Fruit fly (Drosophila melanogaster) whole organism, prepupa: Measurements from ENCODE around the gene Bdp1.

Experiments
- CG10631 ChIP-seq: fragments of 200-800 bp; sonication (Bioruptor generic); optimal IDR thresholded peaks from 2 replicates; lab custom pipeline; 2016; ENCODE audit warnings: missing biosample characterization, missing genetic modification characterization
- CG11762 ChIP-seq: fragments of 200-800 bp; sonication (Bioruptor generic); optimal IDR thresholded peaks from 3 replicates; lab custom pipeline; 2016; ENCODE audit warnings: missing biosample characterization, missing genetic modification characterization; ENCODE audit not compliant: insufficient read depth
- CG15336 ChIP-seq: fragments of 200-800 bp; sonication (Bioruptor generic); IDR thresholded peaks from 2 replicates; pipeline ENCODE4 v1.3.6; 2022; ENCODE audit warnings: missing biosample characterization, missing genetic modification characterization
- CG1621 ChIP-seq: fragments of 200-800 bp; sonication (Bioruptor generic); optimal IDR thresholded peaks from 3 replicates; lab custom pipeline; 2018; ENCODE audit warnings: missing biosample characterization, mild to moderate bottlenecking, missing genetic modification characterization
- CG16779 ChIP-seq: fragments of 200-800 bp; sonication (Bioruptor generic); optimal IDR thresholded peaks from 3 replicates; lab custom pipeline; 2017; ENCODE audit warnings: missing biosample characterization, mild to moderate bottlenecking, missing genetic modification characterization
- CG32006 ChIP-seq: fragments of 200-800 bp; sonication (Bioruptor generic); optimal IDR thresholded peaks from 3 replicates; lab custom pipeline; 2017; ENCODE audit warnings: missing biosample characterization, mild to moderate bottlenecking, missing genetic modification characterization
- CG34406 ChIP-seq: fragments of 200-800 bp; sonication (Bioruptor generic); optimal IDR thresholded peaks from 3 replicates; lab custom pipeline; 2016; ENCODE audit warnings: missing biosample characterization, missing genetic modification characterization
- CG3919 ChIP-seq: fragments of 200-800 bp; sonication (Bioruptor generic); optimal IDR thresholded peaks from 3 replicates; lab custom pipeline; 2016; ENCODE audit warnings: missing biosample characterization, missing genetic modification characterization
- CG6163 ChIP-seq: fragments of 200-800 bp; sonication (Bioruptor generic); IDR thresholded peaks from 3 replicates; pipeline ENCODE4 v1.3.6; 2022; ENCODE audit warnings: missing biosample characterization, missing genetic modification characterization
- CG6808 ChIP-seq: fragments of 200-800 bp; sonication (Bioruptor generic); optimal IDR thresholded peaks from 3 replicates; lab custom pipeline; 2017; ENCODE audit warnings: missing biosample characterization, missing genetic modification characterization, mild to moderate bottlenecking, moderate library complexity, missing genetic modification reagents
- CG6854 ChIP-seq: fragments of 200-800 bp; sonication (Bioruptor generic); optimal IDR thresholded peaks from 2 replicates; lab custom pipeline; 2017; ENCODE audit warnings: missing biosample characterization, mild to moderate bottlenecking, missing genetic modification characterization
- CG7368 ChIP-seq: fragments of 200-800 bp; sonication (Bioruptor generic); optimal IDR thresholded peaks from 3 replicates; lab custom pipeline; 2016; ENCODE audit warnings: missing biosample characterization, missing genetic modification characterization
- CG8119 ChIP-seq: fragments of 200-800 bp; sonication (Bioruptor generic); IDR thresholded peaks from 3 replicates; pipeline ENCODE4 v1.3.6; 2022; ENCODE audit warnings: missing biosample characterization, missing genetic modification characterization
- CG8319 ChIP-seq: fragments of 200-800 bp; sonication (Bioruptor generic); optimal IDR thresholded peaks from 3 replicates; lab custom pipeline; 2016; ENCODE audit warnings: missing biosample characterization, missing genetic modification characterization
- CG8632 ChIP-seq: fragments of 200-800 bp; sonication (Bioruptor generic); optimal IDR thresholded peaks from 3 replicates; lab custom pipeline; 2016; ENCODE audit warnings: missing biosample characterization, missing genetic modification characterization
- CG9139 ChIP-seq: fragments of 200-800 bp; sonication (Bioruptor generic); optimal IDR thresholded peaks from 3 replicates; lab custom pipeline; 2017; ENCODE audit warnings: missing biosample characterization, mild to moderate bottlenecking, missing genetic modification characterization
- Eip78C ChIP-seq: fragments of 200-800 bp; sonication (Bioruptor generic); peaks from one replicate; lab custom pipeline; 2016; ENCODE audit warnings: missing biosample characterization, missing genetic modification characterization
- Eip93F ChIP-seq: fragments of 200-800 bp; sonication (Bioruptor generic); optimal IDR thresholded peaks from 2 replicates; lab custom pipeline; 2016; ENCODE audit warnings: missing biosample characterization, mild to moderate bottlenecking, missing genetic modification characterization
- Ets21C ChIP-seq: fragments of 200-800 bp; sonication (Bioruptor generic); optimal IDR thresholded peaks from 3 replicates; lab custom pipeline; 2016; ENCODE audit warnings: missing biosample characterization, missing genetic modification characterization
- Gug ChIP-seq: fragments of 200-800 bp; sonication (Bioruptor generic); IDR thresholded peaks from 2 replicates; pipeline ENCODE4 v1.3.6; 2022; ENCODE audit warnings: missing biosample characterization, missing genetic modification characterization
- Hr4 ChIP-seq: fragments of 200-800 bp; sonication (Bioruptor generic); optimal IDR thresholded peaks from 3 replicates; lab custom pipeline; 2016; ENCODE audit warnings: missing biosample characterization, missing genetic modification characterization
- Lpt ChIP-seq: fragments of 200-800 bp; sonication (Bioruptor generic); optimal IDR thresholded peaks from 3 replicates; lab custom pipeline; 2016; ENCODE audit warnings: missing biosample characterization, missing genetic modification characterization
- Met ChIP-seq: fragments of 200-800 bp; sonication (Bioruptor generic); optimal IDR thresholded peaks from 3 replicates; lab custom pipeline; 2016; ENCODE audit warnings: missing biosample characterization, missing genetic modification characterization
- Smox ChIP-seq: fragments of 200-800 bp; sonication (Bioruptor generic); optimal IDR thresholded peaks from 3 replicates; lab custom pipeline; 2016; ENCODE audit warnings: missing biosample characterization, missing genetic modification characterization
- Sox102F ChIP-seq: fragments of 200-800 bp; sonication (Bioruptor generic); optimal IDR thresholded peaks from 2 replicates; lab custom pipeline; 2016; ENCODE audit warnings: missing biosample characterization, mild to moderate bottlenecking, missing genetic modification characterization
- Sox14 ChIP-seq: fragments of 200-800 bp; sonication (Bioruptor generic); optimal IDR thresholded peaks from 3 replicates; lab custom pipeline; 2016; ENCODE audit warnings: missing biosample characterization, missing genetic modification characterization
- achi ChIP-seq: fragments of 200-800 bp; sonication (Bioruptor generic); optimal IDR thresholded peaks from 3 replicates; lab custom pipeline; 2016; ENCODE audit warnings: missing biosample characterization, missing genetic modification characterization
- acj6 ChIP-seq: fragments of 200-800 bp; sonication (Bioruptor generic); optimal IDR thresholded peaks from 3 replicates; lab custom pipeline; 2016; ENCODE audit warnings: missing biosample characterization, missing genetic modification characterization
- cyc ChIP-seq: fragments of 200-800 bp; sonication (Bioruptor generic); optimal IDR thresholded peaks from 3 replicates; lab custom pipeline; 2016; ENCODE audit warnings: missing biosample characterization, missing genetic modification characterization
- dac ChIP-seq: fragments of 200-800 bp; sonication (Bioruptor generic); optimal IDR thresholded peaks from 2 replicates; lab custom pipeline; 2017; ENCODE audit warnings: missing biosample characterization, mild to moderate bottlenecking, missing genetic modification characterization
- dsx ChIP-seq: fragments of 200-800 bp; optimal IDR thresholded peaks from 3 replicates; lab custom pipeline; 2019; ENCODE audit warnings: missing biosample characterization, mild to moderate bottlenecking, missing genetic modification characterization, moderate library complexity; ENCODE audit not compliant: poor library complexity, severe bottlenecking
- lz ChIP-seq: fragments of 200-800 bp; sonication (Bioruptor generic); optimal IDR thresholded peaks from 3 replicates; lab custom pipeline; 2016; ENCODE audit warnings: missing biosample characterization, missing genetic modification characterization
- spab ChIP-seq: fragments of 200-800 bp; sonication (Bioruptor generic); optimal IDR thresholded peaks from 2 replicates; lab custom pipeline; 2017; ENCODE audit warnings: missing biosample characterization, mild to moderate bottlenecking, missing genetic modification characterization, missing genetic modification reagents
- ss ChIP-seq, 2 experiments: fragments of 200-800 bp; sonication (Bioruptor generic); optimal IDR thresholded peaks; 2 replicates in 1 of 2; 3 replicates in 1 of 2; lab custom pipeline; 2017 to 2018; ENCODE audit warnings: mild to moderate bottlenecking in 2 of 2, missing biosample characterization in 2 of 2, missing genetic modification characterization in 2 of 2, moderate library complexity in 1 of 2
- svp ChIP-seq: fragments of 200-800 bp; sonication (Bioruptor generic); peaks from one replicate; lab custom pipeline; 2016; ENCODE audit warnings: missing biosample characterization, missing genetic modification characterization
- topi ChIP-seq: fragments of 200-800 bp; sonication (Bioruptor generic); optimal IDR thresholded peaks from 3 replicates; lab custom pipeline; 2016; ENCODE audit warnings: missing biosample characterization, missing genetic modification characterization
- vri ChIP-seq: fragments of 200-800 bp; sonication (Bioruptor generic); optimal IDR thresholded peaks from 3 replicates; lab custom pipeline; 2016; ENCODE audit warnings: missing biosample characterization, mild to moderate bottlenecking, missing genetic modification characterization

The Bdp1 gene

DNA sequence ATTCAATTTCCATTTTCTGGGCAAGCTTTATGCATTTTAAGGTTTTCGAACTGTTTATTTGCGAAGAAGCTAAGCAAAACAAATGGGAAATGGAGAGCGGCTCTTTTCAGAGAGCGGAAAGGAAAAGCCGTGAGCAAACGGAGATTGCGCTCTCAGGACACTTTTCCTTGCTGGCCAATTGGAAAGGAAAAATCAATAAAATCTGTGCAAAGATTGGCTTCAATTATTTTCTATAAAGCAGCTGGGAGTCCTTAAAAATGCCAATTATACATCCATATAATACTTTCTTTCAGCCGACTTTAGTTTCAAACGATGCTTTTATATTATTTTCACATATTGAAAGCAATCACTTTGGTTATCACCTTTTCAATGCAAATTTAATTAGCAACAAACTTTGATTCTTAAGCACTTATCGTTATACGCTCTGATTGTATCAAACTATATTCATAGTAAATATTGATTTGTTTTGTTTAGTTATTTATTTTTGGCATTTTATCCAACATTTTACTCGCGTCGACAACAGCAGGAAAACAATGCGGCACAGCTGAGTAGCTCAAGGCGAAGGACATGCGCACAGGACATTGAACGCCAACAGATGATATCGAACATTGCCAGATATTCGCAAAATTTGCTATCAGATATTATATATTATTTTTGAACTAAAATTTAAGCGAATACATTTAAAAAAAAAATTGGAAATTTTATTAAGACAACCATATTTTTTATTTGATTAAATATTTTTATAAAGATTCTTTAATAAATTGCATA is 18.9 kb downstream of the Bdp1 start, which contains the start of gene CG9395:
TSS of gene CG9395 (minus strand) at position 494 of the 768 bp plus-strand sequence.
- TF ChIP-seq CG34406 (GFP tag; lab: Kevin White, UChicago), result no peak
- no peak for TF ChIP-seq CG8119 (GFP tag; lab: Robert Waterston, UW)
- no peak for TF ChIP-seq spab (GFP tag; lab: Kevin White, UChicago)
- no peak for TF ChIP-seq Sox102F (GFP tag; lab: Kevin White, UChicago)
- no peak for TF ChIP-seq lz (GFP tag; lab: Kevin White, UChicago)

DNA sequence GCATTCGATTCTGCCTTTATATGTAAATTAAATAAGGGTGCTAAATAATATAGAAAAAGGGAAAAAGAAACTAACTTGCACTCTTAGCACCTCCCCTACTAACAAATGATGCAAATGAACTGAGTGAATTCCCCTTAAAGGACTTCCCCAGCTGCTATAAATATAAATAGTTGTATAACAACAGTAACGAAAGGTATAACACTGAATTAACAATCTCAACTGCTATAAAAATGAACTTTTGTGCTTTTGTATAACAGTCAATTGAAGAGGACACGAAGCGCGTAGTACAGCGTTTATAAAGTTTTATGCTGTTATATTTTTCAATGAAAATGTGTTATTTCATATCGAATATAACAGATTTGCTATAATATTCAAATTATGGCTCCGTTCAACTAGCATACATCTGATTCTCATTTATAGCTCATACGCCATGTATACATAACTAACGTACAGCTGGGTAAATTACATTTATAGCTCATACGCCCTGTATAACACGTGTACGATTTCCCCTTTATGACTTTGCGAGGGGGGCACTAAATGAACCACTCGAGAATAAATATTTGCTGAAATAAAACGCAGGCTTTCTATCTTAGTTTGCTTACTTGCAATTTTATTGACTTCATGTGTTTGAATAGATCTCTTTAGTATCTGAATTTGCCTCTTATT is 24.3 kb downstream of the Bdp1 start:
- TF ChIP-seq CG32006 (GFP tag; lab: Kevin White, UChicago), result no peak
- no peak for TF ChIP-seq achi (GFP tag; lab: Kevin White, UChicago)
- TF ChIP-seq Ets21C (GFP tag; lab: Kevin White, UChicago), result no peak
- peak; percentile 73 for TF ChIP-seq Eip78C (GFP tag; lab: Kevin White, UChicago)

DNA sequence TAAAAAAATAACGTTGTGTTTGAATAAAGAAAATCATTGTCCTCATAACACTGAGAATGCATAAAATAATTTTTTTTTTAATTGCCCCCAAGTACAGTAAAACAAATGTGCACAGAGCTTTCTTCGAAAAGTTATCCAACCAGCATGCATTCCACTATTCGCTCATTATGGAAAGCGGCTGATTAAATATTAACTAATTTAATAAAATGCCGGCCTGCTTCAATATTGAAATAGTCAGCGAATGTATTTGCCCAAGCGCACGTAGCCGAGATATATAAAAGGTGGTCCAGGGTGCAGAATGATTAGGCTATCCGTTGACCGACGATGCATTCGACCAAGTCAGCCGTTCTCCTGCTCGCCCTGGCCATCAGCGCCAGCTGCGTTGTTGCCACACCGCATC is 26.2 kb downstream of the Bdp1 start, which contains the start of gene CG16826:
TSS of gene CG16826 (plus strand) at position 301 of the 400 bp plus-strand sequence.
- TF ChIP-seq Lpt (GFP tag; lab: Kevin White, UChicago) (no peak), Gug (GFP tag; lab: Robert Waterston, UW) (no peak), CG32006 (GFP tag; lab: Kevin White, UChicago) (no peak), CG3919 (GFP tag; lab: Kevin White, UChicago) (no peak), CG6808 (GFP tag; lab: Kevin White, UChicago) (no peak), Met (GFP tag; lab: Kevin White, UChicago) (no peak), CG9139 (no peak), Sox14 (GFP tag; lab: Kevin White, UChicago) (no peak), CG1621 (tag; lab: Kevin White, UChicago) (no peak), acj6 (GFP tag; lab: Kevin White, UChicago) (no peak)

DNA sequence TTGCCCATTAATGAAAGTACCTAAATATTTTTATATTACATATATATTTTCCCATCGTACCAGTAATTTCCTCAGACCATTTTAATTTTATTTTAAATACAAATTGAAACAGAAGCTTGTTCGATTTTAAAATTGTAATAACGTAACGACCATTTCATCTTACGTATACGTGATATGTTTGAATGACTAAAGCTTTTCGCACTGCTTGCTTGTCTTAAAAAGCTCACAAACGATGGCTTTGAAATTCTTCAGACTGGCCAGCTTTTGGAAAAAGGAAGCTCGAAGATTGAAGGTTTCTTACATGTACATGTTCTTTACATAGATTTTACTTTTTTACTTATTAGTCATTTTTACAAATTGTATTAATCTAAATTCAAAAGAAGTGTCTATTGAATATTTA is 41.0 kb downstream of the Bdp1 start:
- no peak for TF ChIP-seq ss (GFP tag; optimal IDR thresholded peaks at IDR 0.05; lab: Kevin White, UChicago)
- TF ChIP-seq Eip93F (GFP tag; lab: Kevin White, UChicago), result no peak
- no peak for TF ChIP-seq CG6854
- TF ChIP-seq CG1621 (tag; lab: Kevin White, UChicago), result no peak
- TF ChIP-seq CG8632 (GFP tag; lab: Kevin White, UChicago), result no peak
- TF ChIP-seq CG7368 (GFP tag; lab: Kevin White, UChicago), result no peak
- no peak for TF ChIP-seq Hr4 (GFP tag; lab: Kevin White, UChicago)
- TF ChIP-seq topi (GFP tag; lab: Kevin White, UChicago), result no peak
- no peak for TF ChIP-seq cyc (GFP tag; lab: Kevin White, UChicago)
- no peak for TF ChIP-seq CG10631
- no peak for TF ChIP-seq Smox (GFP tag; lab: Kevin White, UChicago)
- no peak for TF ChIP-seq svp (GFP tag; lab: Kevin White, UChicago)

DNA sequence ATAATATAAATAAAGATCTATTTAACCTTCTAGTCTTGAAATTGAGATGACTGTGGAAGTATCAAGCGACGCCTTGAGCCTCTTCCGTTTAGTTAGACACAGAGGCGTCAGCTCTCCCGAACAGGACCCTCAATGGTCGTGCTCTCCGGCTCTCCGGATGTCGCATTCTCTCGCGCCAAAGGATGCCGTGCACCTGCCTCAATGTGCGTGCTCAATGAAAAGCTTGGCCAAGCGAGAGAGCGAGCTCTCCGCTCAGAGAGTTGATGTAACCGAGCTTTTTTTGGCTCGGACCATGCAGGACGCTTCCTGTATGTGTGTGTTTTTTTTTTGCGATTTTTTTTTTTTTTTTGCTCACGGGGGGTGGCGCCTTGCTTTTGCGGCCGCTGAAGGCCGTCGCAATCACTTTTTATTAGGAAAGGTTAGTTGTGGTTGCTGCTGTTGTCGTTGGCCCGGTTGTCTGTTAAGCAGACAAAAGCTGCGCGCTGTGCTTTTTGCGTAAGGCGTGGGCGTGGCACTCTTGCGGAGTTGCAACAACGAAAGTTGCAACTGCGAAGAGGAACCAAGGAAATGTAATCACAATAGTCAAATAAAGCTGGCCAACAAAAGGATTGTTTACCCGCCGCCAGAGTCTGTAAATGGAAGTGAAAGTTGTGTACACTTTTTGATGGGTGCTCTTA is 41.7 kb downstream of the Bdp1 start:
- TF ChIP-seq achi (GFP tag; lab: Kevin White, UChicago), result no peak
- TF ChIP-seq CG8119 (GFP tag; lab: Robert Waterston, UW), result 0 out of 3 replicates have a peak, but pooled peaks have one; percentile 24
- TF ChIP-seq CG16779 (tag; lab: Kevin White, UChicago), result peak; percentile 15
- TF ChIP-seq CG32006 (GFP tag; lab: Kevin White, UChicago), result no peak
- no peak for TF ChIP-seq Eip78C (GFP tag; lab: Kevin White, UChicago)
- TF ChIP-seq CG6808 (GFP tag; lab: Kevin White, UChicago), result no peak
- no peak for TF ChIP-seq CG34406 (GFP tag; lab: Kevin White, UChicago)
- no peak for TF ChIP-seq CG11762 (GFP tag; lab: Kevin White, UChicago)
- no peak for TF ChIP-seq dac (GFP tag; lab: Kevin White, UChicago)
- TF ChIP-seq CG8319, result no peak
- no peak for TF ChIP-seq vri
- TF ChIP-seq dsx (GFP tag; lab: Kevin White, UChicago), result no peak
- no peak for TF ChIP-seq CG6163 (GFP tag; lab: Robert Waterston, UW)
- no peak for TF ChIP-seq CG15336
